Fruit fly (Drosophila melanogaster): ENCODE measurements around the gene dob.

Gene dob

DNA sequence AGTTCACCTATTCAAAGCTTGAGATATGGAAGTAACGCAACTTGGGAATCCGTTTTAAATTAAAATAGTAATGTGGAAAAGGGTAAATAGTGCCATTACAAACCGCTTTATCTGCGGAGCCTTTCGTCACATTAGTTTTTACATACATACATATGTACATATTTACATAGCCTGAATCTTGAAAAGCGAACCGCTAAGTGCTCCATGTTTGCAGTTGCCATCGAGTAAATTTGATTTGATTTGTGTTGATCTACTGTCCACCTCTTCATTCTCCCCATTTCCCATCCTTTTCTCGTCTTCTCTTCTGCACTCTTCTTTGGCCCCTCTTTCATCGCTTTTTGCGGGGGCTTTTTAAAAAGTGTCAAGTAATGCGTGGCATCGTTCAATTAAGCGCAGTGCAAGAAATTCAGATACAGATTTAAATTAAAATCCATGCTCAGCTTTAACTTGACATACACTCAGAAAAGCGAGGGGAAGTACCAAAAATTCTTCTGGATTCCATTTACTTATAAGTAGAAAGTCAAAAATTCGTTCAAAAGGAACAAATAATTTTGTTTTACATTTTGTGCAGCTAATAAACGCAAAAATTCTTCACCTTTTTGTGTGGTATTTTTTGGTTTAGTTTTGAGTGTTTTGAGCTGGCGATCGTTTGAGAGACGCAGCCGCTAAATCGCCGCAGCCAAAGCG, 23.7 kb upstream of the dob start (continued):
- peak; percentile 85 for TF ChIP-seq Sox14 (GFP tag; optimal IDR thresholded peaks at IDR 0.05)
- peak; percentile 46 for TF ChIP-seq CG1621 (tag; optimal IDR thresholded peaks at IDR 0.05)
- TF ChIP-seq CG8119 (GFP tag; IDR thresholded peaks at IDR 0.05), result peak; percentile 89
- peak; percentile 67 for TF ChIP-seq CG10669 (GFP tag; optimal IDR thresholded peaks at IDR 0.05)
- no peak for TF ChIP-seq ss (GFP tag; optimal IDR thresholded peaks at IDR 0.05)
- TF ChIP-seq Gug (GFP tag; IDR thresholded peaks at IDR 0.05), result peak; percentile 87
- peak; percentile 82 for TF ChIP-seq net (GFP tag; optimal IDR thresholded peaks at IDR 0.05)
- peak; percentile 67 for TF ChIP-seq Ets21C (GFP tag; optimal IDR thresholded peaks at IDR 0.05)
- no peak for TF ChIP-seq Hr38 (GFP tag; optimal IDR thresholded peaks at IDR 0.05)
- peak; percentile 87 for TF ChIP-seq esn (GFP tag; optimal IDR thresholded peaks at IDR 0.05)
- peak; percentile 84 for TF ChIP-seq cyc (GFP tag; optimal IDR thresholded peaks at IDR 0.05)
- peak; percentile 70 for TF ChIP-seq CG7368 (GFP tag; optimal IDR thresholded peaks at IDR 0.05)
- peak; percentile 12 for TF ChIP-seq CG8319 (GFP tag; optimal IDR thresholded peaks at IDR 0.05)
- TF ChIP-seq topi (GFP tag; optimal IDR thresholded peaks at IDR 0.05), result peak; percentile 84

DNA sequence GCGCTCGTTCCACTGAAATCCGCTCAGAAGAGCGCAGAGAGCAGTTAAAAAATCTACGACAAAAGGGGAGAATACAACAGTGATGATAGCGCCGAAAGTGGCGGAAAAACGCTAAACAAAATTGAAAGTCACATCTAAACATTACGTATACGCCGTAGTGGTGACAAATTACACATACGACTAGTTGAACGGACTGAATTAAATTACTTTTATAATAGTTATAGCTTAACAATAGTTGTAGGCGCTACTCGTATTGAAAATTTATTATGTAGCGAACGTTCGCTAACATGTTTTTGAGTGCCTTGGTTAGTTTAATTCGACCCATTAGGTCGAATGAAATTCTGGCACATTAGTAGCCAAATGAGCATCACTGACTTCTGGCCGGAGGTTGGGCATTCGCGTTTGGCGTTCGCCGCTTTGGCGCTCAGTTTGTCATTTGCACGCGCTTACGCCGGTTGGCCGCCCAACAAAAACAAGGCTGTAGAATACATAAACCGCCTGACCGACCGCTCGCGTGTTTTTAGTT, 23.0 kb upstream of the dob start, which contains the start of gene CG5541:
CG5541 (plus strand) TSS at position 424 of the 526 bp plus-strand sequence.
- TF ChIP-seq dac (GFP tag; optimal IDR thresholded peaks at IDR 0.05) (no peak), Eip93F (GFP tag; optimal IDR thresholded peaks at IDR 0.05) (no peak), Lpt (GFP tag; optimal IDR thresholded peaks at IDR 0.05) (no peak), CG6808 (GFP tag; optimal IDR thresholded peaks at IDR 0.05) (peak; percentile 40), dsx (GFP tag; optimal IDR thresholded peaks at IDR 0.05; ENCODE audit: poor library complexity, severe bottlenecking) (peak; percentile 18), cyc (GFP tag; optimal IDR thresholded peaks at IDR 0.05) (no peak), fd85E (GFP tag; optimal IDR thresholded peaks at IDR 0.05) (no peak), CG9139 (GFP tag; optimal IDR thresholded peaks at IDR 0.05) (no peak), Ets96B (tag; optimal IDR thresholded peaks at IDR 0.05) (no peak), CG15336 (GFP tag; IDR thresholded peaks at IDR 0.05) (no peak), CG10669 (GFP tag; optimal IDR thresholded peaks at IDR 0.05) (peak; percentile 16), Blimp-1 (GFP tag; optimal IDR thresholded peaks at IDR 0.05) (no peak), CG8119 (GFP tag; IDR thresholded peaks at IDR 0.05) (no peak), lz (GFP tag; optimal IDR thresholded peaks at IDR 0.05) (no peak), fkh (GFP tag; optimal IDR thresholded peaks at IDR 0.05) (peak; percentile 30), Ets21C (GFP tag; optimal IDR thresholded peaks at IDR 0.05) (no peak), CG31627 (GFP tag; optimal IDR thresholded peaks at IDR 0.05) (no peak), CG6792 (GFP tag; optimal IDR thresholded peaks at IDR 0.05) (peak; percentile 1), topi (GFP tag; optimal IDR thresholded peaks at IDR 0.05) (peak; percentile 44), pdm3 (GFP tag; optimal IDR thresholded peaks at IDR 0.05) (no peak), CG32006 (GFP tag; optimal IDR thresholded peaks at IDR 0.05) (peak; percentile 2), Met (GFP tag; optimal IDR thresholded peaks at IDR 0.05) (peak; percentile 48), net (GFP tag; optimal IDR thresholded peaks at IDR 0.05) (no peak), CG6163 (GFP tag; IDR thresholded peaks at IDR 0.05) (peak; percentile 35; the same call in 1 of the 3 replicates), CG7368 (GFP tag; optimal IDR thresholded peaks at IDR 0.05) (no peak), CG4318 (GFP tag; optimal IDR thresholded peaks at IDR 0.05) (no peak), Hr4 (GFP tag; optimal IDR thresholded peaks at IDR 0.05) (no peak), eg (GFP tag; IDR thresholded peaks at IDR 0.05) (0 out of 3 replicates have a peak, but pooled peaks have one; percentile 31), Sox14 (GFP tag; optimal IDR thresholded peaks at IDR 0.05) (no peak), Sox102F (GFP tag; optimal IDR thresholded peaks at IDR 0.05) (peak; percentile 16), CG6276 (GFP tag; optimal IDR thresholded peaks at IDR 0.05) (no peak), acj6 (GFP tag; optimal IDR thresholded peaks at IDR 0.05) (peak; percentile 14), CG6854 (GFP tag; optimal IDR thresholded peaks at IDR 0.05) (no peak), CG10631 (GFP tag; optimal IDR thresholded peaks at IDR 0.05) (no peak), CG11294 (GFP tag; IDR thresholded peaks at IDR 0.05) (no peak), fd59A (GFP tag; optimal IDR thresholded peaks at IDR 0.05) (peak; percentile 45), CG11902 (GFP tag; optimal IDR thresholded peaks at IDR 0.05) (no peak), esn (GFP tag; optimal IDR thresholded peaks at IDR 0.05) (peak; percentile 48), Gug (GFP tag; IDR thresholded peaks at IDR 0.05) (no peak), Smox (GFP tag; optimal IDR thresholded peaks at IDR 0.05) (peak; percentile 31), CG1621 (tag; optimal IDR thresholded peaks at IDR 0.05) (peak; percentile 11), achi (GFP tag; optimal IDR thresholded peaks at IDR 0.05) (peak; percentile 6), CG8632 (GFP tag; optimal IDR thresholded peaks at IDR 0.05) (no peak), CG34406 (GFP tag; optimal IDR thresholded peaks at IDR 0.05) (peak; percentile 3)

Data from whole organism, prepupa.